Fruit fly (Drosophila melanogaster) whole organism: ENCODE data around the gene CG10909.

ENCODE experiments used
- CG8478 ChIP-seq: fragments of >200 bp; optimal IDR thresholded peaks from 2 replicates; lab custom pipeline; 2018; ENCODE audit warnings: inconsistent platforms
- Dll ChIP-seq: fragments of >200 bp; optimal IDR thresholded peaks from 2 replicates; lab custom pipeline; 2017
- EcR ChIP-seq, 2 experiments: fragments of >200 bp; optimal IDR thresholded peaks; 2 replicates each; lab custom pipeline; 2017; ENCODE audit warnings: missing biosample characterization in 2 of 2, missing genetic modification characterization in 2 of 2, missing genetic modification reagents in 2 of 2
- pan ChIP-seq: fragments of >200 bp; optimal IDR thresholded peaks from 2 replicates; lab custom pipeline; 2017
- psq ChIP-seq: fragments of >200 bp; optimal IDR thresholded peaks from 2 replicates; lab custom pipeline; 2017
- usp ChIP-seq: fragments of >200 bp; optimal IDR thresholded peaks from 2 replicates; lab custom pipeline; 2017; ENCODE audit warnings: missing biosample characterization, missing genetic modification characterization, mixed read lengths

Gene CG10909

dm6 chr3R:12911192-12911591, at the start of gene CG10909:
CG10909 (minus strand) TSS chr3R:12911292.
- TF ChIP-seq pan (no peak), EcR (GFP tag; optimal IDR thresholded peaks at IDR 0.05; lab: Kevin White, UChicago) (no peak), Dll (lab: Kevin White, UChicago) (no peak), CG8478 (lab: Kevin White, UChicago) (no peak), usp (GFP tag; lab: Kevin White, UChicago) (no peak), psq (lab: Kevin White, UChicago) (no peak)

DNA sequence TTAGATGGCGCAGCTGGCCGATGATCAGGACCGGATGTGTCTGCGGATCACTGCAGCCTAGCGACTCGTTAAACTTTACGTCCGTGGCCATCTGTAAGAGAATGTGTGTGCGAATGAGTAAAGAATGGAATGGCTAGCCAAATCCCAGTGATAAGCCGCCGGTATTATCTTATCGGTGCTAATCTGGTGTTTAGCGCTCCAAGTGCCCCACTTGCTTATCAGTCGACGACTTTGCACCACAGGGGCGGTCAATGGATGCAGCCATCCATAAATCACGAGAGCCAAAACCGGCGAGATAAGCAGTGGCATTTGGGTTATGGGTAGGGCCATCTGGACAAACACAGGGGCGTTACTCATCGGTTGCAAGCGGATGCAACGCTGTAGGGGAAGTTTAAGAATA, 49.1 kb upstream of the CG10909 start:
- TF ChIP-seq EcR (GFP tag; optimal IDR thresholded peaks at IDR 0.05; lab: Kevin White, UChicago) (no peak), pan (no peak), usp (GFP tag; lab: Kevin White, UChicago) (no peak), Dll (lab: Kevin White, UChicago) (no peak), psq (lab: Kevin White, UChicago) (no peak), CG8478 (lab: Kevin White, UChicago) (no peak)

dm6 chr3R:12957388-12957787, 46.3 kb upstream of the CG10909 start:
- TF ChIP-seq EcR (GFP tag; optimal IDR thresholded peaks at IDR 0.05; lab: Kevin White, UChicago): no peak
- TF ChIP-seq pan: no peak
- no peak for TF ChIP-seq usp (GFP tag; lab: Kevin White, UChicago)
- no peak for TF ChIP-seq Dll (lab: Kevin White, UChicago)
- TF ChIP-seq CG8478 (lab: Kevin White, UChicago): no peak
- TF ChIP-seq psq (lab: Kevin White, UChicago): no peak

DNA sequence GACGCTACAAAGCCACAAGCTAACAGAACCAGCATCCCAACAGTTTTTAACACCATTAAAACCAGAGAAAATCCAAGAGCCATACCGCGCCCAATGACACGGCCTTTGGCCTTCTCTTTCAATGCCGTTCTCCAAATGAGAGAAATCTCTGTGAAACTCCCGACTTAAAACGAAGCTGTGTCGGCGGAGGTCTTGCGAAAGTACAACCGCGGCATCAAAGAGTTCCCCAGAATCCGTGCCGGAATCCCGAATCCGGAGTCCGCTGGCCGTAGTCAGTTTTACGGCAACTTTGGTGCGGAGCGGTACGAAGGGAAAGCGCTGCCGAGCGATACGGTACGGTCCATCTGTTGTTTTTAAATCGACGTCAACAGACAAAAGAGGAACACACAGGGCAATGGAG, 4.7 kb upstream of the CG10909 start, which contains the start of gene beat-Vb:
Gene beat-Vb, plus strand, starts transcription at position 246 of the 400 bp plus-strand sequence.
- TF ChIP-seq Dll (lab: Kevin White, UChicago): no peak
- TF ChIP-seq EcR (GFP tag; optimal IDR thresholded peaks at IDR 0.05; lab: Kevin White, UChicago): no peak
- no peak for TF ChIP-seq pan
- TF ChIP-seq CG8478 (lab: Kevin White, UChicago): no peak

dm6 chr3R:12891656-12892055, 19.4 kb downstream of the CG10909 start, which contains the start of gene d-cup:
d-cup (plus strand) TSS chr3R:12891956.
- no peak for TF ChIP-seq CG8478 (lab: Kevin White, UChicago)
- TF ChIP-seq pan: no peak
- no peak for TF ChIP-seq Dll (lab: Kevin White, UChicago)
- no peak for TF ChIP-seq psq (lab: Kevin White, UChicago)
- TF ChIP-seq usp (GFP tag; lab: Kevin White, UChicago): no peak
- TF ChIP-seq EcR (GFP tag; optimal IDR thresholded peaks at IDR 0.05; lab: Kevin White, UChicago): no peak
